Worm (Caenorhabditis elegans): ENCODE measurements around the gene C27F2.7.

- TF ChIP-seq nfya-1 (tag; optimal IDR thresholded peaks at IDR 0.05; ENCODE audit: insufficient read depth) (no peak), ceh-16 (tag; optimal IDR thresholded peaks at IDR 0.05) (no peak), lsy-12 (tag; optimal IDR thresholded peaks at IDR 0.05) (no peak), fkh-10 (GFP tag; optimal IDR thresholded peaks at IDR 0.05) (no peak), ztf-11 (tag; optimal IDR thresholded peaks at IDR 0.05) (no peak), snpc-4 (tag; optimal IDR thresholded peaks at IDR 0.05) (no peak)
Measured at ce11 chrIII:5008730-5009129, 24.4 kb upstream of the C27F2.7 start, which contains the start of gene R144.11.
